Worm (Caenorhabditis elegans): Measurements from ENCODE around the gene scl-24.
"Not testable (repeated sequence)": the region's sequence is repeated elsewhere in the genome, so short reads cannot be mapped to it uniquely, and the experiment has no call there.

Gene scl-24

DNA sequence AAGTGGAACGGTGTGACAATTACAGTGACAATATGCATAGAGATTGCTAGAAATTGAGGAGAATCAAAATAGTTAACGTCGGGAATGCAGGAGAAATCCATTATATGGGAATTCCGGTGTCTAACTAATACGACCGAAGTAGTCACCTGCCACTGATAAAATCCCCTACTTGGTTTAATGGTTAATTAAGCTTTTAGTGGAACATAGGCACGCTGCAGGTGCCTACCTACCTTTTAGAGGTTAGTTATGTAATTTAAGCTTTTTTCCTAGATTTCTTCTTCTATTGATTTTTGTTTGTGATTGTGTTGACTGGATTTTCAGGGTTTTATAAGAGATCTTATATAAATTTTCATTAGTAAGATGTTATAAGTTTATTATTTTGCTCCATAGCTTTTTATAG lies 29.9 kb upstream of the scl-24 start, which contains the start of gene srh-203:
Gene srh-203, minus strand, starts transcription at position 101 of the 400 bp plus-strand sequence.
- TF ChIP-seq hpl-2 (GFP tag; optimal IDR thresholded peaks at IDR 0.05); xbp-1 (tag; optimal IDR thresholded peaks at IDR 0.05); nhr-11 (tag; optimal IDR thresholded peaks at IDR 0.05): not testable (repeated sequence)

DNA sequence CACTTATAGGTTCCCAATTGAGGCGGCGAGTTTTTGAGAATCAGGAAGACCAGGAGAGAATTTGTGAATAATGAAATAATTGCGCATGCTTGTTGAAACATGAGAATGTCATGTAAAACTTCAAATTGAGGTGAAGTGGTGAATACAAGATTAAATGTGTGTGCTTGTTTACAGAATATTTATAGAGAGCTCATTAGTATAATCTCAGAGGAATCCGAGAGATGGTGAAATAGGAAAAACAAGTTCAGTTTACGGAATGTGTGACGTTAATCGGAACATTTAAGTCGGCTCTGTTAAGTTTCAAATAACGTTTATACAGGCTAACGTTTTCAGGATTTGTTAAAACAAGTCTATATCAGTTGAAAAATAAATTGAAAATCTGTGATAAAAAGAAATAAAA lies 28.1 kb upstream of the scl-24 start, which contains the start of gene str-200:
Gene str-200, minus strand, starts transcription at position 101 of the 400 bp plus-strand sequence.
- TF ChIP-seq nhr-11 (tag; optimal IDR thresholded peaks at IDR 0.05) (no peak), nhr-77 (tag; optimal IDR thresholded peaks at IDR 0.05) (no peak), unc-86 (tag; optimal IDR thresholded peaks at IDR 0.05) (no peak), ceh-82 (tag; optimal IDR thresholded peaks at IDR 0.05) (no peak), nhr-12 (tag; optimal IDR thresholded peaks at IDR 0.05) (no peak), elt-3 (tag; optimal IDR thresholded peaks at IDR 0.05) (no peak), zag-1 (tag; optimal IDR thresholded peaks at IDR 0.05) (no peak), nhr-19 (GFP tag; conservative IDR thresholded peaks at IDR 0.05) (no peak), C34B4.2 (tag; optimal IDR thresholded peaks at IDR 0.05) (no peak), swsn-7 (tag; optimal IDR thresholded peaks at IDR 0.05) (no peak), unc-30 (tag; optimal IDR thresholded peaks at IDR 0.05) (no peak), mab-9 (GFP tag; IDR thresholded peaks at IDR 0.05) (no peak), unc-130 (tag; optimal IDR thresholded peaks at IDR 0.05) (no peak), lir-3 (tag; optimal IDR thresholded peaks at IDR 0.05; ENCODE audit: poor library complexity) (no peak), hlh-4 (tag; optimal IDR thresholded peaks at IDR 0.05) (no peak), ceh-90 (tag; optimal IDR thresholded peaks at IDR 0.05) (no peak), sup-37 (GFP tag; optimal IDR thresholded peaks at IDR 0.05) (no peak), pax-3 (tag; optimal IDR thresholded peaks at IDR 0.05) (no peak)

DNA sequence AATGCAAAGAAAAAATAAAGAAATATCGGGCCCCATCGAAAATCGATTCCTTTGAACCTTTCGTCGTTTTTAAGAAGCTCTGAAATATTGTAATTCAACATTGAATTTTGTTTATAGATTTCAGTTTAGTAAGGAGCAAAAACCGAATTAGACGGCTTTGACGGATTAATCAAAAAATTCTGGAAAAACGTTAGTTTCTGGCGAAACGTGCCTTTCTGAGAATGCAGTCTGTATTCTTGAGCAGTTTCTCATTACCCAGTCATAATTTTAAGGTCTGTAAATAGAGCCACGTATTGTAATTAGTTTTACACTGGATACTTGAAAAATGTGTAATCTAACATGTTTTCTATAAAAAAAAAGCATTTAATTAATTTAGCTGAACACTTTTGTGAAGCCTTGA lies 26.1 kb upstream of the scl-24 start, which contains the start of gene srz-48:
Gene srz-48, minus strand, starts transcription at position 101 of the 400 bp plus-strand sequence.
- no peak for TF ChIP-seq ceh-90 (tag; optimal IDR thresholded peaks at IDR 0.05)
- TF ChIP-seq hlh-17 (GFP tag; optimal IDR thresholded peaks at IDR 0.05; ENCODE audit: borderline replicate concordance) = no peak
- TF ChIP-seq efl-1 (optimal IDR thresholded peaks at IDR 0.05) = no peak
- no peak for TF ChIP-seq efl-1 (GFP tag; optimal IDR thresholded peaks at IDR 0.05 in 1 of 2)
- TF ChIP-seq aly-2 (tag; optimal IDR thresholded peaks at IDR 0.05) = no peak
- no peak for TF ChIP-seq rnt-1 (tag; optimal IDR thresholded peaks at IDR 0.05)
- TF ChIP-seq aha-1 (tag; optimal IDR thresholded peaks at IDR 0.05) = no peak
- TF ChIP-seq hpl-2 (GFP tag; optimal IDR thresholded peaks at IDR 0.05) = no peak
- no peak for TF ChIP-seq nhr-85 (tag)
- TF ChIP-seq zag-1 (tag; optimal IDR thresholded peaks at IDR 0.05) = no peak

DNA sequence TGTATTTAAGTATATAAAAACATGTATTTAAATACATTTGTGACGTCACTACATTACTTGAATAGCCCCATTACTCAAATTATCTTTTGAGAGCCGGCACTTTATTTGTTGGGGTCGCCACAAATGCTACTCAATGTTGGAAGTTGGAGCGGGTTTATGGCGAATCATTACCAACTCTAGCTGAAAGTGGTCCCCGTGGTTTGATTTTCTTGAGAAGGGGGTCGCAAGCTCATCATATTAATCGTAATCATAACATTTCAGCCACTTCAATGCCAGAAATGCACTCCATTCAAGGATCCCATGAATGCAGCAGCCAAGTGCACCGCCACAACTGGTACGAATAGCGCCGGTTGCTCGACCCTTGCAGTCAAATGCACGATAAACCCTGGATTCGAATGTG lies 21.9 kb upstream of the scl-24 start, which contains the start of gene F20E11.7:
Gene F20E11.7, plus strand, starts transcription at position 301 of the 400 bp plus-strand sequence.
- not testable (repeated sequence) for TF ChIP-seq pqm-1 (tag; optimal IDR thresholded peaks at IDR 0.05); nhr-19 (GFP tag; conservative IDR thresholded peaks at IDR 0.05); elt-3 (tag; optimal IDR thresholded peaks at IDR 0.05)

DNA sequence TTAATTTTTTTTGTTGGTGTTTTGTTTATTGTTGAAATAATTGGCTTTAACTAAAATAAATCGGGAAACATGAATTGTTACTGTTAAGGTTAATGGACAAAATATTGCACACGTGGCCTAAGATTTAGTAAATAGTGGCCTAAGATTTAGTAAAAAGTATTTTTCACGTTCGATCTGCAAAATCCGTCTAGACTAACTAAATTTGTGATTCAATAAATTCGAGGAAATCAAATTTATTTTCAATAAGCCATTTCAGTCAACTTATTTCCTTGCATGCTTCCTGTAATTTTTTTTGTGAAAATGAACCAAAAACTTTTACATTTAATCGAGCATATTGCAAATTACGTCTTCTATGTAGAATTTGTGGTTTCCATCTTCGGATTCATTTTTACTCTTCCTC lies 19.4 kb upstream of the scl-24 start, which contains the start of gene srw-72:
Gene srw-72, plus strand, starts transcription at position 301 of the 400 bp plus-strand sequence.
- no peak for TF ChIP-seq ceh-88 (GFP tag; IDR thresholded peaks at IDR 0.05)
- no peak for TF ChIP-seq mef-2 (tag; optimal IDR thresholded peaks at IDR 0.05)
- TF ChIP-seq unc-86 (tag; optimal IDR thresholded peaks at IDR 0.05) = no peak
- TF ChIP-seq snu-23 (GFP tag; optimal IDR thresholded peaks at IDR 0.05) = no peak
- TF ChIP-seq lsy-2 (tag; optimal IDR thresholded peaks at IDR 0.05) = no peak
- no peak for TF ChIP-seq nhr-76 (tag; optimal IDR thresholded peaks at IDR 0.05)
- no peak for TF ChIP-seq ceh-63 (GFP tag; optimal IDR thresholded peaks at IDR 0.05)
- TF ChIP-seq sox-4 (tag; optimal IDR thresholded peaks at IDR 0.05) = no peak
- TF ChIP-seq elt-2 (tag; optimal IDR thresholded peaks at IDR 0.05) = no peak
- no peak for TF ChIP-seq lin-35 (GFP tag; optimal IDR thresholded peaks at IDR 0.05)
- no peak for TF ChIP-seq mdl-1 (tag; optimal IDR thresholded peaks at IDR 0.05)
- no peak for TF ChIP-seq swsn-7 (tag; optimal IDR thresholded peaks at IDR 0.05)

Measured in whole organism, L1 larva.